Worm (Caenorhabditis elegans) whole organism, early embryonic: ENCODE data around the gene srsx-9.

ENCODE experiments used
- B0310.2 ChIP-seq: sonication (generic microtip); optimal IDR thresholded peaks from 2 replicates; lab custom pipeline; 2016; ENCODE audit warnings: mild to moderate bottlenecking, missing genetic modification characterization, missing compliant biosample characterization
- F13C5.2 ChIP-seq: sonication (generic microtip); optimal IDR thresholded peaks from 2 replicates; lab custom pipeline; 2017; ENCODE audit warnings: mild to moderate bottlenecking, missing genetic modification characterization, inconsistent platforms, missing compliant biosample characterization
- aly-1 ChIP-seq: sonication (generic microtip); optimal IDR thresholded peaks from 2 replicates; lab custom pipeline; 2016; ENCODE audit warnings: missing genetic modification characterization, missing compliant biosample characterization
- ama-1 ChIP-seq: fragments of 150-350 bp; optimal IDR thresholded peaks from 2 replicates; lab custom pipeline; 2014
- ceh-13 ChIP-seq: fragments of 200-800 bp; sonication (Bioruptor generic); optimal IDR thresholded peaks from 2 replicates; lab custom pipeline; 2018; ENCODE audit warnings: mild to moderate bottlenecking, missing genetic modification characterization, missing compliant biosample characterization
- ceh-36 ChIP-seq: sonication (generic microtip); optimal IDR thresholded peaks from 2 replicates; lab custom pipeline; 2016; ENCODE audit warnings: missing genetic modification characterization, inconsistent platforms, missing compliant biosample characterization
- ets-7 ChIP-seq: sonication (generic microtip); optimal IDR thresholded peaks from 2 replicates; lab custom pipeline; 2016; ENCODE audit warnings: missing genotype, missing genetic modification characterization, missing compliant biosample characterization
- flt-1 ChIP-seq: fragments of 200-800 bp; sonication (Bioruptor generic); IDR thresholded peaks from 2 replicates; pipeline ENCODE4 v1.3.6; 2022; ENCODE audit warnings: missing genetic modification characterization, missing compliant biosample characterization
- hmbx-1 ChIP-seq: sonication (generic microtip); optimal IDR thresholded peaks from 2 replicates; lab custom pipeline; 2016; ENCODE audit warnings: mild to moderate bottlenecking, missing genetic modification characterization, missing compliant biosample characterization
- hnd-1 ChIP-seq: sonication (generic microtip); optimal IDR thresholded peaks from 2 replicates; lab custom pipeline; 2016; ENCODE audit warnings: missing genetic modification characterization, missing compliant biosample characterization
- pes-1 ChIP-seq: fragments of 200-800 bp; sonication (Bioruptor generic); IDR thresholded peaks from 2 replicates; pipeline ENCODE4 v1.3.6; 2022; ENCODE audit warnings: missing genetic modification reagents, missing genetic modification characterization, missing compliant biosample characterization
- tbx-11 ChIP-seq: fragments of 200-800 bp; sonication (Bioruptor generic); IDR thresholded peaks from 2 replicates; pipeline ENCODE4 v1.3.6; 2022; ENCODE audit warnings: missing genetic modification characterization, missing compliant biosample characterization
- tbx-37 ChIP-seq: fragments of 200-800 bp; sonication (Bioruptor generic); conservative IDR thresholded peaks from 2 replicates; pipeline ENCODE4 v1.3.6; 2022; ENCODE audit warnings: missing genetic modification reagents, missing genetic modification characterization, missing compliant biosample characterization
- tra-4 ChIP-seq: sonication (generic microtip); optimal IDR thresholded peaks from 2 replicates; lab custom pipeline; 2017; ENCODE audit warnings: missing genetic modification characterization, missing compliant biosample characterization

- no peak for TF ChIP-seq hnd-1 (tag; lab: Kevin White, UChicago)
- TF ChIP-seq ets-7 (tag; lab: Kevin White, UChicago) = no peak
- TF ChIP-seq aly-1 (tag; lab: Kevin White, UChicago) = no peak
- no peak for TF ChIP-seq B0310.2
- TF ChIP-seq flt-1 = no peak
- TF ChIP-seq ama-1 (lab: Kevin White, UChicago) = no peak
- no peak for TF ChIP-seq F13C5.2 (tag; lab: Kevin White, UChicago)
- TF ChIP-seq tbx-11 (GFP tag; lab: Robert Waterston, UW) = no peak
- no peak for TF ChIP-seq hmbx-1 (tag; lab: Kevin White, UChicago)
- TF ChIP-seq tra-4 = no peak
- TF ChIP-seq ceh-36 (tag; lab: Kevin White, UChicago) = no peak
- no peak for TF ChIP-seq tbx-37 (GFP tag; lab: Robert Waterston, UW)
- TF ChIP-seq pes-1 = no peak
- TF ChIP-seq ceh-13 (GFP tag; lab: Kevin White, UChicago) = no peak
Observed at ce11 chrV:5018067-5018466, 45.2 kb upstream of the srsx-9 start.
